Fruit fly (Drosophila melanogaster) whole organism, prepupa: Measurements from ENCODE around the gene Rfk.

Experiments
- Blimp-1 ChIP-seq: fragments of 200-800 bp; sonication (Bioruptor generic); optimal IDR thresholded peaks from 3 replicates; lab custom pipeline; 2017; ENCODE audit warnings: missing biosample characterization, missing genetic modification characterization, mild to moderate bottlenecking, moderate library complexity, missing genetic modification reagents
- CG10631 ChIP-seq: fragments of 200-800 bp; sonication (Bioruptor generic); optimal IDR thresholded peaks from 2 replicates; lab custom pipeline; 2016; ENCODE audit warnings: missing biosample characterization, missing genetic modification characterization
- CG10669 ChIP-seq: fragments of 200-800 bp; sonication (Bioruptor generic); optimal IDR thresholded peaks from 3 replicates; lab custom pipeline; 2018; ENCODE audit warnings: missing biosample characterization, mild to moderate bottlenecking, missing genetic modification characterization, moderate library complexity
- CG11762 ChIP-seq: fragments of 200-800 bp; sonication (Bioruptor generic); optimal IDR thresholded peaks from 3 replicates; lab custom pipeline; 2016; ENCODE audit warnings: missing biosample characterization, missing genetic modification characterization; ENCODE audit not compliant: insufficient read depth
- CG11902 ChIP-seq: fragments of 200-800 bp; sonication (Bioruptor generic); optimal IDR thresholded peaks from 3 replicates; lab custom pipeline; 2016; ENCODE audit warnings: missing biosample characterization, missing genetic modification characterization
- CG15336 ChIP-seq: fragments of 200-800 bp; sonication (Bioruptor generic); IDR thresholded peaks from 2 replicates; pipeline ENCODE4 v1.3.6; 2022; ENCODE audit warnings: missing biosample characterization, missing genetic modification characterization
- CG1621 ChIP-seq: fragments of 200-800 bp; sonication (Bioruptor generic); optimal IDR thresholded peaks from 3 replicates; lab custom pipeline; 2018; ENCODE audit warnings: missing biosample characterization, mild to moderate bottlenecking, missing genetic modification characterization
- CG16779 ChIP-seq: fragments of 200-800 bp; sonication (Bioruptor generic); optimal IDR thresholded peaks from 3 replicates; lab custom pipeline; 2017; ENCODE audit warnings: missing biosample characterization, mild to moderate bottlenecking, missing genetic modification characterization
- CG31627 ChIP-seq: fragments of 200-800 bp; sonication (Bioruptor generic); optimal IDR thresholded peaks from 3 replicates; lab custom pipeline; 2016; ENCODE audit warnings: missing biosample characterization, missing genetic modification characterization
- CG32006 ChIP-seq: fragments of 200-800 bp; sonication (Bioruptor generic); optimal IDR thresholded peaks from 3 replicates; lab custom pipeline; 2017; ENCODE audit warnings: missing biosample characterization, mild to moderate bottlenecking, missing genetic modification characterization
- CG34406 ChIP-seq: fragments of 200-800 bp; sonication (Bioruptor generic); optimal IDR thresholded peaks from 3 replicates; lab custom pipeline; 2016; ENCODE audit warnings: missing biosample characterization, missing genetic modification characterization
- CG4318 ChIP-seq: fragments of 200-800 bp; sonication (Bioruptor generic); optimal IDR thresholded peaks from 3 replicates; lab custom pipeline; 2017; ENCODE audit warnings: missing biosample characterization, mild to moderate bottlenecking, missing genetic modification characterization
- CG6163 ChIP-seq: fragments of 200-800 bp; sonication (Bioruptor generic); IDR thresholded peaks from 3 replicates; pipeline ENCODE4 v1.3.6; 2022; ENCODE audit warnings: missing biosample characterization, missing genetic modification characterization
- CG6276 ChIP-seq: fragments of 200-800 bp; sonication (Bioruptor generic); optimal IDR thresholded peaks from 2 replicates; lab custom pipeline; 2017; ENCODE audit warnings: missing biosample characterization, mild to moderate bottlenecking, missing genetic modification characterization
- CG6854 ChIP-seq: fragments of 200-800 bp; sonication (Bioruptor generic); optimal IDR thresholded peaks from 2 replicates; lab custom pipeline; 2017; ENCODE audit warnings: missing biosample characterization, mild to moderate bottlenecking, missing genetic modification characterization
- CG8119 ChIP-seq: fragments of 200-800 bp; sonication (Bioruptor generic); IDR thresholded peaks from 3 replicates; pipeline ENCODE4 v1.3.6; 2022; ENCODE audit warnings: missing biosample characterization, missing genetic modification characterization
- CG8319 ChIP-seq: fragments of 200-800 bp; sonication (Bioruptor generic); optimal IDR thresholded peaks from 3 replicates; lab custom pipeline; 2016; ENCODE audit warnings: missing biosample characterization, missing genetic modification characterization
- CG8632 ChIP-seq: fragments of 200-800 bp; sonication (Bioruptor generic); optimal IDR thresholded peaks from 3 replicates; lab custom pipeline; 2016; ENCODE audit warnings: missing biosample characterization, missing genetic modification characterization
- Eip75B ChIP-seq: fragments of 200-800 bp; sonication (Bioruptor generic); optimal IDR thresholded peaks from 3 replicates; lab custom pipeline; 2016; ENCODE audit warnings: missing biosample characterization, missing genetic modification characterization
- Eip78C ChIP-seq: fragments of 200-800 bp; sonication (Bioruptor generic); peaks from one replicate; lab custom pipeline; 2016; ENCODE audit warnings: missing biosample characterization, missing genetic modification characterization
- Eip93F ChIP-seq: fragments of 200-800 bp; sonication (Bioruptor generic); optimal IDR thresholded peaks from 2 replicates; lab custom pipeline; 2016; ENCODE audit warnings: missing biosample characterization, mild to moderate bottlenecking, missing genetic modification characterization
- Ets21C ChIP-seq: fragments of 200-800 bp; sonication (Bioruptor generic); optimal IDR thresholded peaks from 3 replicates; lab custom pipeline; 2016; ENCODE audit warnings: missing biosample characterization, missing genetic modification characterization
- Gug ChIP-seq: fragments of 200-800 bp; sonication (Bioruptor generic); IDR thresholded peaks from 2 replicates; pipeline ENCODE4 v1.3.6; 2022; ENCODE audit warnings: missing biosample characterization, missing genetic modification characterization
- Hr38 ChIP-seq: sonication (Bioruptor generic); optimal IDR thresholded peaks from 2 replicates; lab custom pipeline; 2016; ENCODE audit warnings: missing biosample characterization, missing genetic modification characterization
- Hr4 ChIP-seq: fragments of 200-800 bp; sonication (Bioruptor generic); optimal IDR thresholded peaks from 3 replicates; lab custom pipeline; 2016; ENCODE audit warnings: missing biosample characterization, missing genetic modification characterization
- Lpt ChIP-seq: fragments of 200-800 bp; sonication (Bioruptor generic); optimal IDR thresholded peaks from 3 replicates; lab custom pipeline; 2016; ENCODE audit warnings: missing biosample characterization, missing genetic modification characterization
- Met ChIP-seq: fragments of 200-800 bp; sonication (Bioruptor generic); optimal IDR thresholded peaks from 3 replicates; lab custom pipeline; 2016; ENCODE audit warnings: missing biosample characterization, missing genetic modification characterization
- OdsH ChIP-seq: fragments of 200-800 bp; sonication (Bioruptor generic); optimal IDR thresholded peaks from 3 replicates; lab custom pipeline; 2016; ENCODE audit warnings: missing biosample characterization, missing genetic modification characterization
- Smox ChIP-seq: fragments of 200-800 bp; sonication (Bioruptor generic); optimal IDR thresholded peaks from 3 replicates; lab custom pipeline; 2016; ENCODE audit warnings: missing biosample characterization, missing genetic modification characterization
- Sox15 ChIP-seq: fragments of 200-800 bp; sonication (Bioruptor generic); optimal IDR thresholded peaks from 3 replicates; lab custom pipeline; 2016; ENCODE audit warnings: missing biosample characterization, missing genetic modification characterization
- acj6 ChIP-seq: fragments of 200-800 bp; sonication (Bioruptor generic); optimal IDR thresholded peaks from 3 replicates; lab custom pipeline; 2016; ENCODE audit warnings: missing biosample characterization, missing genetic modification characterization
- dac ChIP-seq: fragments of 200-800 bp; sonication (Bioruptor generic); optimal IDR thresholded peaks from 2 replicates; lab custom pipeline; 2017; ENCODE audit warnings: missing biosample characterization, mild to moderate bottlenecking, missing genetic modification characterization
- dsx ChIP-seq: fragments of 200-800 bp; optimal IDR thresholded peaks from 3 replicates; lab custom pipeline; 2019; ENCODE audit warnings: missing biosample characterization, mild to moderate bottlenecking, missing genetic modification characterization, moderate library complexity; ENCODE audit not compliant: poor library complexity, severe bottlenecking
- eg ChIP-seq: fragments of 200-800 bp; sonication (Bioruptor generic); IDR thresholded peaks from 3 replicates; pipeline ENCODE4 v1.3.6; 2022; ENCODE audit warnings: missing biosample characterization, missing genetic modification characterization
- fd59A ChIP-seq: fragments of 200-800 bp; sonication (Bioruptor generic); optimal IDR thresholded peaks from 2 replicates; lab custom pipeline; 2017; ENCODE audit warnings: missing biosample characterization, mild to moderate bottlenecking, missing genetic modification characterization, missing genetic modification reagents
- fd85E ChIP-seq: fragments of 200-800 bp; sonication (Bioruptor generic); optimal IDR thresholded peaks from 3 replicates; lab custom pipeline; 2016; ENCODE audit warnings: missing biosample characterization, missing genetic modification characterization
- fkh ChIP-seq: fragments of 200-800 bp; sonication (Bioruptor generic); optimal IDR thresholded peaks from 3 replicates; lab custom pipeline; 2017; ENCODE audit warnings: missing biosample characterization, mild to moderate bottlenecking, missing genetic modification characterization, moderate library complexity
- lz ChIP-seq: fragments of 200-800 bp; sonication (Bioruptor generic); optimal IDR thresholded peaks from 3 replicates; lab custom pipeline; 2016; ENCODE audit warnings: missing biosample characterization, missing genetic modification characterization
- net ChIP-seq: fragments of 200-800 bp; sonication (Bioruptor generic); optimal IDR thresholded peaks from 3 replicates; lab custom pipeline; 2016; ENCODE audit warnings: missing biosample characterization, missing genetic modification characterization
- pdm3 ChIP-seq: fragments of 200-800 bp; sonication (Bioruptor generic); optimal IDR thresholded peaks from 3 replicates; lab custom pipeline; 2016; ENCODE audit warnings: missing biosample characterization, missing genetic modification characterization
- salr ChIP-seq, 2 experiments: fragments of 200-800 bp; sonication (Bioruptor generic); optimal IDR thresholded peaks; 3 replicates each; lab custom pipeline; 2016 to 2018; ENCODE audit warnings: missing biosample characterization in 2 of 2, missing genetic modification characterization in 2 of 2, mild to moderate bottlenecking in 1 of 2
- spab ChIP-seq: fragments of 200-800 bp; sonication (Bioruptor generic); optimal IDR thresholded peaks from 2 replicates; lab custom pipeline; 2017; ENCODE audit warnings: missing biosample characterization, mild to moderate bottlenecking, missing genetic modification characterization, missing genetic modification reagents
- ss ChIP-seq, 2 experiments: fragments of 200-800 bp; sonication (Bioruptor generic); optimal IDR thresholded peaks; 2 replicates in 1 of 2; 3 replicates in 1 of 2; lab custom pipeline; 2017 to 2018; ENCODE audit warnings: mild to moderate bottlenecking in 2 of 2, missing biosample characterization in 2 of 2, missing genetic modification characterization in 2 of 2, moderate library complexity in 1 of 2
- svp ChIP-seq: fragments of 200-800 bp; sonication (Bioruptor generic); peaks from one replicate; lab custom pipeline; 2016; ENCODE audit warnings: missing biosample characterization, missing genetic modification characterization
- vri ChIP-seq: fragments of 200-800 bp; sonication (Bioruptor generic); optimal IDR thresholded peaks from 3 replicates; lab custom pipeline; 2016; ENCODE audit warnings: missing biosample characterization, mild to moderate bottlenecking, missing genetic modification characterization

The Rfk gene

dm6 chr3R:7953041-7953788, 40.1 kb upstream of the Rfk start (continued):
- TF ChIP-seq Eip75B (GFP tag; lab: Kevin White, UChicago) (peak; percentile 19), eg (GFP tag; lab: Robert Waterston, UW) (no peak), CG8632 (GFP tag; lab: Kevin White, UChicago) (peak; percentile 20), CG34406 (GFP tag; lab: Kevin White, UChicago) (peak; percentile 15), CG31627 (GFP tag; lab: Kevin White, UChicago) (no peak)

dm6 chr3R:7950147-7950546, 37.1 kb upstream of the Rfk start:
- TF ChIP-seq svp (GFP tag; lab: Kevin White, UChicago) (peak; percentile 44), dsx (GFP tag; lab: Kevin White, UChicago) (peak; percentile 62), CG34406 (GFP tag; lab: Kevin White, UChicago) (no peak)
- TF ChIP-seq, all 60 proteins: peak for 2

dm6 chr3R:7947349-7947748, 34.3 kb upstream of the Rfk start:
- no peak for TF ChIP-seq Smox
- no peak for TF ChIP-seq CG11762 (GFP tag; lab: Kevin White, UChicago)
- no peak for TF ChIP-seq Met (GFP tag; lab: Kevin White, UChicago)
- no peak for TF ChIP-seq Blimp-1
- no peak for TF ChIP-seq Gug (GFP tag; lab: Robert Waterston, UW)
- TF ChIP-seq CG6854 (GFP tag; lab: Kevin White, UChicago): no peak
- no peak for TF ChIP-seq CG11902
- no peak for TF ChIP-seq Hr38 (GFP tag; lab: Kevin White, UChicago)
- no peak for TF ChIP-seq lz (GFP tag; lab: Kevin White, UChicago)
- peak; percentile 23; the same call in 1 of the 2 replicates for TF ChIP-seq CG15336
- TF ChIP-seq Lpt: peak; percentile 30
- no peak for TF ChIP-seq dac
- TF ChIP-seq fd59A (GFP tag; lab: Kevin White, UChicago): no peak
- TF ChIP-seq CG8119 (GFP tag; lab: Robert Waterston, UW): peak; percentile 59; the same call in 2 of the 3 replicates
- peak; percentile 6 for TF ChIP-seq dsx (GFP tag; lab: Kevin White, UChicago)
- no peak for TF ChIP-seq fkh (GFP tag; lab: Kevin White, UChicago)
- no peak for TF ChIP-seq vri
- no peak for TF ChIP-seq CG10669 (GFP tag; lab: Kevin White, UChicago)
- TF ChIP-seq OdsH (GFP tag; lab: Kevin White, UChicago): no peak
- peak; percentile 7 for TF ChIP-seq CG32006
- TF ChIP-seq CG6276 (GFP tag; lab: Kevin White, UChicago): peak; percentile 60
- TF ChIP-seq Eip78C (GFP tag; lab: Kevin White, UChicago): peak; percentile 73
- no peak for TF ChIP-seq eg (GFP tag; lab: Robert Waterston, UW)
- no peak for TF ChIP-seq fd85E (GFP tag; lab: Kevin White, UChicago)
- no peak for TF ChIP-seq pdm3
- TF ChIP-seq CG34406 (GFP tag; lab: Kevin White, UChicago): no peak
- no peak for TF ChIP-seq CG8632 (GFP tag; lab: Kevin White, UChicago)
- TF ChIP-seq CG31627 (GFP tag; lab: Kevin White, UChicago): no peak
- no peak for TF ChIP-seq CG1621
- TF ChIP-seq net: peak; percentile 28
- TF ChIP-seq Sox15: no peak
- no peak for TF ChIP-seq svp (GFP tag; lab: Kevin White, UChicago)
- no peak for TF ChIP-seq spab
- no peak for TF ChIP-seq acj6 (GFP tag; lab: Kevin White, UChicago)
- TF ChIP-seq ss (GFP tag; optimal IDR thresholded peaks at IDR 0.05; lab: Kevin White, UChicago): no peak
- TF ChIP-seq CG6163 (GFP tag; lab: Robert Waterston, UW): 0 out of 3 replicates have a peak, but pooled peaks have one; percentile 38
- no peak for TF ChIP-seq CG4318 (GFP tag; lab: Kevin White, UChicago)
- no peak for TF ChIP-seq CG10631
- TF ChIP-seq Ets21C (GFP tag; lab: Kevin White, UChicago): no peak
- TF ChIP-seq CG16779: peak; percentile 30
- no peak for TF ChIP-seq CG8319
- TF ChIP-seq salr (GFP tag; optimal IDR thresholded peaks at IDR 0.05; lab: Kevin White, UChicago): no peak
- TF ChIP-seq Eip93F (GFP tag; lab: Kevin White, UChicago): no peak
- TF ChIP-seq Hr4 (GFP tag; lab: Kevin White, UChicago): no peak
